Fruit fly (Drosophila melanogaster) whole organism, embryonic: ENCODE measurements around the gene Stt3B.

Experiments
- BEAF-32 ChIP-seq: fragments of 200-800 bp; sonication (Bioruptor generic); optimal IDR thresholded peaks from 3 replicates; lab custom pipeline; 2017; ENCODE audit warnings: missing biosample characterization, missing genetic modification characterization, mild to moderate bottlenecking, moderate library complexity, missing genetic modification reagents
- C15 ChIP-seq: fragments of 200-800 bp; sonication (Bioruptor generic); IDR thresholded peaks from 3 replicates; pipeline ENCODE4 v1.3.6; 2022; ENCODE audit warnings: missing biosample characterization, missing genetic modification characterization
- CG11456 ChIP-seq: fragments of 200-800 bp; sonication (Bioruptor generic); IDR thresholded peaks from 3 replicates; pipeline ENCODE4 v1.3.6; 2022; ENCODE audit warnings: missing biosample characterization, missing genetic modification characterization
- CG12155 ChIP-seq: fragments of 200-800 bp; sonication (Bioruptor generic); optimal IDR thresholded peaks from 3 replicates; lab custom pipeline; 2016; ENCODE audit warnings: missing biosample characterization, missing genetic modification characterization
- CG15479 ChIP-seq: fragments of 200-800 bp; sonication (Bioruptor generic); optimal IDR thresholded peaks from 3 replicates; lab custom pipeline; 2019; ENCODE audit warnings: missing biosample characterization, mild to moderate bottlenecking, missing genetic modification characterization, moderate library complexity
- CG15514 ChIP-seq: fragments of 200-800 bp; sonication (Bioruptor generic); optimal IDR thresholded peaks from 3 replicates; lab custom pipeline; 2017; ENCODE audit warnings: missing biosample characterization, missing genetic modification characterization, mild to moderate bottlenecking, moderate library complexity, missing genetic modification reagents
- CG17186 ChIP-seq: fragments of 200-800 bp; sonication (Bioruptor generic); optimal IDR thresholded peaks from 3 replicates; lab custom pipeline; 2017; ENCODE audit warnings: missing biosample characterization, missing genetic modification reagents, missing genetic modification characterization
- CG17829 ChIP-seq: fragments of 200-800 bp; optimal IDR thresholded peaks from 2 replicates; lab custom pipeline; 2019; ENCODE audit warnings: missing biosample characterization, mild to moderate bottlenecking, missing genetic modification characterization, moderate library complexity
- CG32532 ChIP-seq: fragments of 200-800 bp; sonication (Bioruptor generic); IDR thresholded peaks from 2 replicates; pipeline ENCODE4 v1.3.6; 2022; ENCODE audit warnings: missing biosample characterization, missing genetic modification characterization
- CG3281 ChIP-seq: fragments of 200-800 bp; sonication (Bioruptor generic); optimal IDR thresholded peaks from 3 replicates; lab custom pipeline; 2017; ENCODE audit warnings: missing biosample characterization, mild to moderate bottlenecking, missing genetic modification characterization
- CG3847 ChIP-seq: fragments of 200-800 bp; sonication (Bioruptor generic); IDR thresholded peaks from 2 replicates; pipeline ENCODE4 v1.3.6; 2022; ENCODE audit warnings: missing biosample characterization, missing genetic modification characterization
- CG4424 ChIP-seq: fragments of 200-800 bp; sonication (Bioruptor generic); optimal IDR thresholded peaks from 3 replicates; lab custom pipeline; 2016; ENCODE audit warnings: missing biosample characterization, missing genetic modification characterization
- CG7271 ChIP-seq: fragments of 200-800 bp; sonication (Bioruptor generic); optimal IDR thresholded peaks from 2 replicates; lab custom pipeline; 2018; ENCODE audit warnings: missing biosample characterization, mild to moderate bottlenecking, missing genetic modification characterization, moderate library complexity
- CG7786 ChIP-seq: fragments of 200-800 bp; sonication (Bioruptor generic); optimal IDR thresholded peaks from 2 replicates; lab custom pipeline; 2016; ENCODE audit warnings: missing biosample characterization, missing genetic modification characterization
- CG7928 ChIP-seq: fragments of 200-800 bp; sonication (Bioruptor generic); optimal IDR thresholded peaks from 2 replicates; lab custom pipeline; 2017; ENCODE audit warnings: missing biosample characterization, mild to moderate bottlenecking, missing genetic modification characterization
- CG8478 ChIP-seq: fragments of >200 bp; optimal IDR thresholded peaks from 2 replicates; lab custom pipeline; 2018
- Camta ChIP-seq: fragments of 200-800 bp; sonication (Bioruptor generic); optimal IDR thresholded peaks from 2 replicates; lab custom pipeline; 2016; ENCODE audit warnings: missing biosample characterization, missing genetic modification characterization
- Dip3 ChIP-seq: fragments of 200-800 bp; sonication (Bioruptor generic); optimal IDR thresholded peaks from 3 replicates; lab custom pipeline; 2016; ENCODE audit warnings: missing biosample characterization, missing genetic modification characterization
- Doc2 ChIP-seq: fragments of 200-800 bp; sonication (Bioruptor generic); IDR thresholded peaks from 2 replicates; pipeline ENCODE4 v1.3.6; 2022; ENCODE audit warnings: missing biosample characterization, missing genetic modification characterization
- Ets65A ChIP-seq: fragments of 200-800 bp; sonication (Bioruptor generic); peaks from one replicate; lab custom pipeline; 2016; ENCODE audit warnings: missing biosample characterization, missing genetic modification characterization
- Fer2 ChIP-seq: fragments of 200-800 bp; sonication (Bioruptor generic); optimal IDR thresholded peaks from 2 replicates; lab custom pipeline; 2018; ENCODE audit warnings: missing biosample characterization, mild to moderate bottlenecking, missing genetic modification characterization, moderate library complexity
- Hr3 ChIP-seq: fragments of 200-800 bp; sonication (Bioruptor generic); optimal IDR thresholded peaks from 3 replicates; lab custom pipeline; 2016; ENCODE audit warnings: missing biosample characterization, missing genetic modification characterization
- Mad ChIP-seq: fragments of 200-800 bp; sonication (Bioruptor generic); optimal IDR thresholded peaks from 2 replicates; lab custom pipeline; 2016; ENCODE audit warnings: missing biosample characterization, missing genetic modification characterization
- Mrtf ChIP-seq: fragments of 200-800 bp; sonication (Bioruptor generic); IDR thresholded peaks from 3 replicates; pipeline ENCODE4 v1.3.6; 2022; ENCODE audit warnings: missing biosample characterization, missing genetic modification characterization
- Rfx ChIP-seq: fragments of 200-800 bp; sonication (Bioruptor generic); IDR thresholded peaks from 2 replicates; pipeline ENCODE4 v1.3.6; 2022; ENCODE audit warnings: missing biosample characterization, missing genetic modification characterization
- Scr ChIP-seq: fragments of 200-800 bp; sonication (Bioruptor generic); IDR thresholded peaks from 2 replicates; pipeline ENCODE4 v1.3.6; 2022; ENCODE audit warnings: missing biosample characterization, missing genetic modification characterization; ENCODE audit not compliant: partially characterized antibody
- Side ChIP-seq: fragments of 200-800 bp; sonication (Bioruptor generic); optimal IDR thresholded peaks from 2 replicates; lab custom pipeline; 2016; ENCODE audit warnings: missing biosample characterization, missing genetic modification characterization
- cg ChIP-seq: fragments of 200-800 bp; sonication (Bioruptor generic); optimal IDR thresholded peaks from 3 replicates; lab custom pipeline; 2019; ENCODE audit warnings: missing biosample characterization, mild to moderate bottlenecking, missing genetic modification characterization, moderate library complexity
- ems ChIP-seq: fragments of 200-800 bp; sonication (Bioruptor generic); optimal IDR thresholded peaks from 3 replicates; lab custom pipeline; 2016; ENCODE audit warnings: missing biosample characterization, missing genetic modification characterization
- ewg ChIP-seq: fragments of 200-800 bp; sonication (Bioruptor generic); optimal IDR thresholded peaks from 3 replicates; lab custom pipeline; 2017; ENCODE audit warnings: mild to moderate bottlenecking, missing biosample characterization, missing genetic modification reagents, missing genetic modification characterization
- fd64A ChIP-seq: fragments of 200-800 bp; sonication (Bioruptor generic); optimal IDR thresholded peaks from 3 replicates; lab custom pipeline; 2018; ENCODE audit warnings: missing biosample characterization, mild to moderate bottlenecking, missing genetic modification characterization
- fu2 ChIP-seq: fragments of 200-800 bp; sonication (Bioruptor generic); optimal IDR thresholded peaks from 2 replicates; lab custom pipeline; 2016; ENCODE audit warnings: missing biosample characterization, missing genetic modification characterization
- hbn ChIP-seq: fragments of 200-800 bp; sonication (Bioruptor generic); IDR thresholded peaks from 2 replicates; pipeline ENCODE4 v1.3.6; 2022; ENCODE audit warnings: missing biosample characterization, missing genetic modification characterization; ENCODE audit not compliant: partially characterized antibody
- kay ChIP-seq: fragments of 200-800 bp; sonication (Bioruptor generic); optimal IDR thresholded peaks from 2 replicates; lab custom pipeline; 2016; ENCODE audit warnings: missing biosample characterization, missing genetic modification characterization
- lov ChIP-seq, 2 experiments: fragments of 200-800 bp in 1 of 2; fragments of >200 bp in 1 of 2; sonication (Bioruptor generic) in 1 of 2; IDR thresholded peaks in 1 of 2; optimal IDR thresholded peaks in 1 of 2; 2 replicates in 1 of 2; 3 replicates in 1 of 2; pipeline versions ENCODE4 v1.3.6 to Lab custom; 2017 to 2022; ENCODE audit warnings: missing biosample characterization in 1 of 2, missing genetic modification characterization in 1 of 2
- nerfin-2 ChIP-seq: fragments of 200-800 bp; sonication (Bioruptor generic); IDR thresholded peaks from 2 replicates; pipeline ENCODE4 v1.3.6; 2022; ENCODE audit warnings: missing biosample characterization, missing genetic modification characterization; ENCODE audit not compliant: partially characterized antibody
- nmo ChIP-seq: fragments of 200-800 bp; sonication (Bioruptor generic); optimal IDR thresholded peaks from 2 replicates; lab custom pipeline; 2018; ENCODE audit warnings: missing biosample characterization, mild to moderate bottlenecking, missing genetic modification characterization, moderate library complexity
- pho ChIP-seq: fragments of 200-800 bp; sonication (Bioruptor generic); optimal IDR thresholded peaks from 2 replicates; lab custom pipeline; 2016; ENCODE audit warnings: missing biosample characterization, missing genetic modification characterization
- psq ChIP-seq: fragments of 200-800 bp; sonication (Bioruptor generic); optimal IDR thresholded peaks from 2 replicates; lab custom pipeline; 2017; ENCODE audit warnings: missing biosample characterization, missing genetic modification characterization
- row ChIP-seq: fragments of 200-800 bp; sonication (Bioruptor generic); IDR thresholded peaks from 3 replicates; pipeline ENCODE4 v1.3.6; 2022; ENCODE audit warnings: missing biosample characterization, missing genetic modification characterization
- scrt ChIP-seq: fragments of 200-800 bp; sonication (Bioruptor generic); optimal IDR thresholded peaks from 2 replicates; lab custom pipeline; 2018; ENCODE audit warnings: missing biosample characterization, mild to moderate bottlenecking, missing genetic modification characterization, moderate library complexity
- shn ChIP-seq: fragments of 200-800 bp; sonication (Bioruptor generic); optimal IDR thresholded peaks from 3 replicates; lab custom pipeline; 2016; ENCODE audit warnings: missing biosample characterization, missing genetic modification characterization
- sna ChIP-seq: fragments of 200-800 bp; sonication (Bioruptor generic); IDR thresholded peaks from 2 replicates; pipeline ENCODE4 v1.3.6; 2022; ENCODE audit warnings: missing biosample characterization, missing genetic modification characterization; ENCODE audit not compliant: partially characterized antibody
- sob ChIP-seq: fragments of 200-800 bp; sonication (Bioruptor generic); IDR thresholded peaks from 2 replicates; pipeline ENCODE4 v1.3.6; 2022; ENCODE audit warnings: missing biosample characterization, missing genetic modification characterization
- trem ChIP-seq: fragments of 200-800 bp; optimal IDR thresholded peaks from 3 replicates; lab custom pipeline; 2019; ENCODE audit warnings: missing biosample characterization, mild to moderate bottlenecking, missing genetic modification characterization, moderate library complexity
- tx ChIP-seq: fragments of 200-800 bp; sonication (Bioruptor generic); optimal IDR thresholded peaks from 2 replicates; lab custom pipeline; 2016; ENCODE audit warnings: missing biosample characterization, missing genetic modification characterization
- unc-4 ChIP-seq: fragments of 200-800 bp; sonication (Bioruptor generic); IDR thresholded peaks from 2 replicates; pipeline ENCODE4 v1.3.6; 2022; ENCODE audit warnings: missing biosample characterization, missing genetic modification characterization; ENCODE audit not compliant: partially characterized antibody
- vfl ChIP-seq: fragments of 200-800 bp; sonication (Bioruptor generic); optimal IDR thresholded peaks from 2 replicates; lab custom pipeline; 2016; ENCODE audit warnings: missing biosample characterization, missing genetic modification characterization
- vnd ChIP-seq: fragments of 200-800 bp; sonication (Bioruptor generic); IDR thresholded peaks from 3 replicates; pipeline ENCODE4 v1.3.6; 2022; ENCODE audit warnings: missing biosample characterization, missing genetic modification characterization; ENCODE audit not compliant: partially characterized antibody
- zen ChIP-seq: fragments of 200-800 bp; sonication (Bioruptor generic); optimal IDR thresholded peaks from 3 replicates; lab custom pipeline; 2018; ENCODE audit warnings: missing biosample characterization, mild to moderate bottlenecking, missing genetic modification characterization, moderate library complexity

The Stt3B gene

dm6 chr3R:25039028-25039476 lies 30.4 kb downstream of the Stt3B start, which contains the start of the genes Ythdf and bai (continued):
- TF ChIP-seq hbn (GFP tag; lab: Robert Waterston, UW), result peak; percentile 81
- TF ChIP-seq lov (optimal IDR thresholded peaks at IDR 0.05; lab: Kevin White, UChicago), result no peak
- no peak for TF ChIP-seq lov (GFP tag; IDR thresholded peaks at IDR 0.05; lab: Robert Waterston, UW)
- peak; percentile 93 for TF ChIP-seq Ets65A (GFP tag; lab: Kevin White, UChicago)
- TF ChIP-seq trem, result peak; percentile 76
- TF ChIP-seq shn (GFP tag; lab: Kevin White, UChicago), result peak; percentile 16
- TF ChIP-seq CG7928 (GFP tag; lab: Kevin White, UChicago), result peak; percentile 94
- peak; percentile 39 for TF ChIP-seq CG4424 (GFP tag; lab: Kevin White, UChicago)
- no peak for TF ChIP-seq C15 (GFP tag; lab: Robert Waterston, UW)
- peak; percentile 63 for TF ChIP-seq CG12155 (GFP tag; lab: Kevin White, UChicago)
- peak; percentile 49 for TF ChIP-seq psq (GFP tag; lab: Kevin White, UChicago)
- peak; percentile 19 for TF ChIP-seq kay (GFP tag; lab: Kevin White, UChicago)
- TF ChIP-seq CG3847 (GFP tag; lab: Robert Waterston, UW), result peak; percentile 50; the same call in 1 of the 2 replicates
- TF ChIP-seq CG7786, result peak; percentile 55
- TF ChIP-seq vfl (GFP tag; lab: Kevin White, UChicago), result peak; percentile 15
- peak; percentile 30 for TF ChIP-seq Camta (GFP tag; lab: Kevin White, UChicago)
- no peak for TF ChIP-seq CG15514 (GFP tag; lab: Kevin White, UChicago)
- peak; percentile 90 for TF ChIP-seq sna (GFP tag; lab: Robert Waterston, UW)
- TF ChIP-seq Rfx, result peak; percentile 55
- peak; percentile 5 for TF ChIP-seq fu2 (GFP tag; lab: Kevin White, UChicago)
- TF ChIP-seq BEAF-32, result peak; percentile 95
- TF ChIP-seq unc-4 (GFP tag; lab: Robert Waterston, UW), result peak; percentile 92
- TF ChIP-seq CG15479 (GFP tag; lab: Kevin White, UChicago), result peak; percentile 27
- TF ChIP-seq nmo (GFP tag; lab: Kevin White, UChicago), result peak; percentile 81
- TF ChIP-seq nerfin-2 (GFP tag; lab: Robert Waterston, UW), result peak; percentile 56; the same call in 1 of the 2 replicates
- no peak for TF ChIP-seq CG7271 (tag; lab: Kevin White, UChicago)
- peak; percentile 17 for TF ChIP-seq Dip3 (GFP tag; lab: Kevin White, UChicago)
- peak; percentile 92 for TF ChIP-seq CG17186 (GFP tag; lab: Kevin White, UChicago)
- TF ChIP-seq Side (GFP tag; lab: Kevin White, UChicago), result peak; percentile 27
- peak; percentile 56 for TF ChIP-seq sob (GFP tag; lab: Robert Waterston, UW)
- peak; percentile 38 for TF ChIP-seq pho (GFP tag; lab: Kevin White, UChicago)
- no peak for TF ChIP-seq fd64A (GFP tag; lab: Kevin White, UChicago)
- no peak for TF ChIP-seq Doc2 (GFP tag; lab: Robert Waterston, UW)
- TF ChIP-seq CG3281 (GFP tag; lab: Kevin White, UChicago), result peak; percentile 56
- peak; percentile 91 for TF ChIP-seq Scr (GFP tag; lab: Robert Waterston, UW)
- peak; percentile 38 for TF ChIP-seq CG17829 (tag; lab: Kevin White, UChicago)
- peak; percentile 96 for TF ChIP-seq cg (GFP tag; lab: Kevin White, UChicago)
- TF ChIP-seq zen (tag; lab: Kevin White, UChicago), result peak; percentile 48
- peak; percentile 40 for TF ChIP-seq Hr3 (GFP tag; lab: Kevin White, UChicago)
- TF ChIP-seq Fer2 (tag; lab: Kevin White, UChicago), result no peak
- peak; percentile 40 for TF ChIP-seq CG8478 (lab: Kevin White, UChicago)
- TF ChIP-seq Mrtf (GFP tag; lab: Robert Waterston, UW), result no peak
- TF ChIP-seq CG32532 (GFP tag; lab: Robert Waterston, UW), result peak; percentile 48; the same call in 1 of the 2 replicates
- TF ChIP-seq CG11456, result 0 out of 3 replicates have a peak, but pooled peaks have one; percentile 47
- TF ChIP-seq tx (GFP tag; lab: Kevin White, UChicago), result peak; percentile 6
- no peak for TF ChIP-seq scrt (GFP tag; lab: Kevin White, UChicago)
- TF ChIP-seq ewg, result peak; percentile 35
- peak; percentile 60 for TF ChIP-seq row
- TF ChIP-seq Mad (GFP tag; lab: Kevin White, UChicago), result peak; percentile 52
- TF ChIP-seq ems (GFP tag; lab: Kevin White, UChicago), result peak; percentile 15
- peak; percentile 83 for TF ChIP-seq vnd (GFP tag; lab: Robert Waterston, UW)
